Fruit fly (Drosophila melanogaster): ENCODE data around the gene ush.

Gene ush

DNA sequence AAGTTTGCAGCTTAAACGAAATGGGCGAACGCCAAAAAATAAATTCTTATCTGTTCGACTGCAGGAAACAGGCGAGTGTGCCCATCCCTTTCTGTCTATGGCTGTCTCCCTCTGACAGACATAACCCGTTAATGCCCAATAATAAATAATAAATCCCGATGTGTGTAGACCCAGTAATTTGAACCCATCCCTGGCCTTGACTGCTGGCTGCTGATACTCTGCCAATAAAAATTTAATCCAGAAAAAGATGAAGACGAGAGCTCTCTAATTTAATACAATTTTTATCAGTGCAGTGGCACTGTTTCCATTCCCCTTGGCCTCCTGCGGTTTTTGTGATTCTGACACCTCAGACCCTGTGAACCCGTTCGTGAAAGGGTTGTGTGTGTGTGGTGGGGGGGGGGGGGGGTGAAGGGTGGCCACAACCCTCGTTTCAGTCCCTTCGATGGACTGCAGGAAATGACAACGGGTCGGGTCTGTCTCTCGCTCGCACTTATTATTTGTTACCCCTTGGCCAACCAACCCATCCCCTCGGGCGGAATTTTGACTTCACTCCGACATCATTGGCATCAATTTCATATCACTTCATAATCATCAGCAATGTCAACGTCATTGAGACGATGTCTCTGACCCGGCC lies 49.6 kb downstream of the ush start (continued):
- TF ChIP-seq CG13775 (GFP tag; optimal IDR thresholded peaks at IDR 0.05) (no peak), dati (GFP tag; IDR thresholded peaks at IDR 0.05) (no peak), CG7556 (GFP tag; optimal IDR thresholded peaks at IDR 0.05) (no peak), seq (GFP tag; IDR thresholded peaks at IDR 0.05) (0 out of 2 replicates have a peak, but pooled peaks have one; percentile 25), salm (tag; optimal IDR thresholded peaks at IDR 0.05) (no peak), CG10321 (GFP tag; IDR thresholded peaks at IDR 0.05) (no peak), bcd (GFP tag; optimal IDR thresholded peaks at IDR 0.05) (no peak), crc (GFP tag; optimal IDR thresholded peaks at IDR 0.05) (no peak), Med (GFP tag) (peak; percentile 5), zf30C (GFP tag; optimal IDR thresholded peaks at IDR 0.05) (peak; percentile 32), CG4854 (GFP tag; optimal IDR thresholded peaks at IDR 0.05) (no peak), CG2889 (GFP tag; IDR thresholded peaks at IDR 0.05) (no peak), tx (GFP tag; optimal IDR thresholded peaks at IDR 0.05) (no peak), CG4404 (GFP tag; IDR thresholded peaks at IDR 0.05) (no peak), amos (GFP tag; IDR thresholded peaks at IDR 0.05; ENCODE audit: partially characterized antibody) (no peak), CG11560 (tag; IDR thresholded peaks at IDR 0.05) (no peak), Kr (GFP tag; optimal IDR thresholded peaks at IDR 0.05) (peak; percentile 61), Side (GFP tag; optimal IDR thresholded peaks at IDR 0.05) (no peak), BtbVII (GFP tag; optimal IDR thresholded peaks at IDR 0.05) (no peak), CG3726 (GFP tag; IDR thresholded peaks at IDR 0.05) (no peak), CG33557 (GFP tag; optimal IDR thresholded peaks at IDR 0.05) (no peak), btn (GFP tag; optimal IDR thresholded peaks at IDR 0.05) (no peak), fu2 (GFP tag; optimal IDR thresholded peaks at IDR 0.05) (no peak), run (tag; optimal IDR thresholded peaks at IDR 0.05) (peak; percentile 7), CG14014 (GFP tag; IDR thresholded peaks at IDR 0.05) (no peak), kni (GFP tag; optimal IDR thresholded peaks at IDR 0.05) (peak; percentile 35), H15 (GFP tag; IDR thresholded peaks at IDR 0.05) (no peak)

DNA sequence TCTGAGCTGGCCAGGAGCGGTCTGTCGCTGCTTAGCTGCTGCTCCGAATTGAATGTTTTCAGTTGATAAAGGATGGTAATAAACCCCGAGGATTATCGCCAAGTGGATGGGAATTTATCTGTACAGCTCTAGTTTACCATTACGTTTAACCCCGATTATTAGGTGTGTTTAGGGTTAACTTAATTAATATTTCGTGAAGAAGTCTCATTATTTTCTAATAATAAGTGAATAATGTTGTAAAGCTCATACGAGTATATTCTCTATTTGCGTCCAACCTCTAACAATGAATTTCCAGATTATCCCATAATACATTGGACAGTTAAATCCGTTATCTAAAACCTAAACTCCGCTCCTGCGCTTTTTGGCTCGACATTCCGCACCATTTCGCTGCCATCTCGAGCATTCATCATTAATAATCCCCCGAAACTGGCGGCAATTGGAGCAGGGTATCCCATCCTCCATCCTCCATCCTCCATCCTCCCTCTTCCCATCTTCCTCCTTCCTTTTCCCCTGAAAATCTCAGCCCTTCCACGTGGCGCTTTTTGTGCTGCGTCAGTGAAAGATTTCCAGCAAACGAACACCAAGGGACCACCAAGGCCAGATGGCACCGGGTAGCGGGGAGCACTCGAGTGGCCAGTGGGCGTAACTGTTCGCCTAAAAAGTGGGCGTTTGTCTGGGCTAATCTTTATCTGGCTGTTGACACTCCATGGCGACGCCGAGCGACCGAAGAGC lies 50.3 kb downstream of the ush start:
- TF ChIP-seq CG1024 (GFP tag; IDR thresholded peaks at IDR 0.05) (no peak), CG10147 (GFP tag; optimal IDR thresholded peaks at IDR 0.05) (peak; percentile 24), CG43689 (GFP tag; IDR thresholded peaks at IDR 0.05) (no peak), Dfd (GFP tag; optimal IDR thresholded peaks at IDR 0.05) (no peak), NFAT (GFP tag; IDR thresholded peaks at IDR 0.05) (no peak), NK7.1 (GFP tag; optimal IDR thresholded peaks at IDR 0.05) (no peak), CG34376 (GFP tag; optimal IDR thresholded peaks at IDR 0.05) (no peak), CG13624 (GFP tag; optimal IDR thresholded peaks at IDR 0.05) (peak; percentile 1), Blimp-1 (GFP tag; optimal IDR thresholded peaks at IDR 0.05) (no peak), Fer1 (GFP tag; optimal IDR thresholded peaks at IDR 0.05) (peak; percentile 16), gcm2 (GFP tag; optimal IDR thresholded peaks at IDR 0.05) (no peak), Hand (GFP tag; optimal IDR thresholded peaks at IDR 0.05) (no peak), cwo (GFP tag; optimal IDR thresholded peaks at IDR 0.05) (peak; percentile 5), CG5245 (GFP tag; optimal IDR thresholded peaks at IDR 0.05) (no peak), sens-2 (GFP tag; IDR thresholded peaks at IDR 0.05) (no peak), HLH54F (GFP tag; optimal IDR thresholded peaks at IDR 0.05) (no peak), phol (tag; optimal IDR thresholded peaks at IDR 0.05) (no peak), rib (GFP tag; IDR thresholded peaks at IDR 0.05) (no peak), CG4328 (GFP tag; optimal IDR thresholded peaks at IDR 0.05) (no peak), tll (GFP tag; optimal IDR thresholded peaks at IDR 0.05) (no peak), CG12299 (tag; optimal IDR thresholded peaks at IDR 0.05) (no peak), Hmx (GFP tag; optimal IDR thresholded peaks at IDR 0.05) (no peak), sr (GFP tag; IDR thresholded peaks at IDR 0.05) (no peak), CG2678 (tag; optimal IDR thresholded peaks at IDR 0.05) (peak; percentile 66)

Measured in whole organism, embryonic.